Fruit fly (Drosophila melanogaster): ENCODE data around the gene shep.
A peak's percentile ranks its signal among the peaks of the same experiment; 100 is the strongest.

shep gene

dm6 chr3L:5247923-5248821 lies 29.6 kb downstream of the shep start (continued):
- peak; percentile 49 for TF ChIP-seq NK7.1 (GFP tag; optimal IDR thresholded peaks at IDR 0.05)
- no peak for TF ChIP-seq HLHmδ (GFP tag; optimal IDR thresholded peaks at IDR 0.05)
- TF ChIP-seq CG15479 (GFP tag; optimal IDR thresholded peaks at IDR 0.05), result no peak
- TF ChIP-seq wor (GFP tag; IDR thresholded peaks at IDR 0.05), result peak; percentile 63; the same call in 1 of the 2 replicates
- peak; percentile 46 for TF ChIP-seq jing (GFP tag; optimal IDR thresholded peaks at IDR 0.05)
- TF ChIP-seq amos (GFP tag; IDR thresholded peaks at IDR 0.05; ENCODE audit: partially characterized antibody), result no peak
- TF ChIP-seq Optix (GFP tag; IDR thresholded peaks at IDR 0.05), result peak; percentile 82
- TF ChIP-seq CG30431 (GFP tag; optimal IDR thresholded peaks at IDR 0.05), result peak; percentile 31
- TF ChIP-seq Ets97D (GFP tag; optimal IDR thresholded peaks at IDR 0.05), result no peak
- TF ChIP-seq CG18619 (GFP tag; optimal IDR thresholded peaks at IDR 0.05), result peak; percentile 26
- peak; percentile 42 for TF ChIP-seq odd (GFP tag; optimal IDR thresholded peaks at IDR 0.05)
- TF ChIP-seq gce (GFP tag; IDR thresholded peaks at IDR 0.05), result 0 out of 3 replicates have a peak, but pooled peaks have one; percentile 42
- TF ChIP-seq ewg (GFP tag; optimal IDR thresholded peaks at IDR 0.05), result peak; percentile 34
- peak; percentile 33 for TF ChIP-seq CG1603 (tag; optimal IDR thresholded peaks at IDR 0.05)
- no peak for TF ChIP-seq gcm (GFP tag; optimal IDR thresholded peaks at IDR 0.05)
- TF ChIP-seq CG8089 (GFP tag; optimal IDR thresholded peaks at IDR 0.05), result no peak
- peak; percentile 40; the same call in 1 of the 2 replicates for TF ChIP-seq sens-2 (GFP tag; IDR thresholded peaks at IDR 0.05)
- no peak for TF ChIP-seq emc (GFP tag; optimal IDR thresholded peaks at IDR 0.05)
- TF ChIP-seq CG8924 (tag; optimal IDR thresholded peaks at IDR 0.05), result peak; percentile 30
- peak; percentile 24 for TF ChIP-seq Dip3 (GFP tag; optimal IDR thresholded peaks at IDR 0.05)
- TF ChIP-seq prd (optimal IDR thresholded peaks at IDR 0.05), result no peak
- peak; percentile 68; the same call in 2 of the 3 replicates for TF ChIP-seq prd (GFP tag; IDR thresholded peaks at IDR 0.05)
- peak; percentile 61 for TF ChIP-seq ems (GFP tag; optimal IDR thresholded peaks at IDR 0.05)
- peak; percentile 68 for TF ChIP-seq CG9609 (GFP tag; optimal IDR thresholded peaks at IDR 0.05)
- TF ChIP-seq CG1529 (GFP tag; optimal IDR thresholded peaks at IDR 0.05), result peak; percentile 43
- peak; percentile 47 for TF ChIP-seq CG12942 (GFP tag; optimal IDR thresholded peaks at IDR 0.05)
- TF ChIP-seq ken (GFP tag; IDR thresholded peaks at IDR 0.05), result peak; percentile 75; the same call in 2 of the 3 replicates
- TF ChIP-seq CG10209 (GFP tag; optimal IDR thresholded peaks at IDR 0.05), result peak; percentile 51
- TF ChIP-seq Antp (GFP tag; optimal IDR thresholded peaks at IDR 0.05), result peak; percentile 58
- TF ChIP-seq CG6254 (GFP tag; optimal IDR thresholded peaks at IDR 0.05), result peak; percentile 15
- TF ChIP-seq psq (GFP tag; optimal IDR thresholded peaks at IDR 0.05), result no peak
- no peak for TF ChIP-seq tap (tag; optimal IDR thresholded peaks at IDR 0.05)
- TF ChIP-seq dati (GFP tag; IDR thresholded peaks at IDR 0.05), result peak; percentile 52; the same call in 1 of the 2 replicates
- TF ChIP-seq CG3163 (GFP tag; optimal IDR thresholded peaks at IDR 0.05), result peak; percentile 44
- peak; percentile 72 for TF ChIP-seq CG18262 (tag; optimal IDR thresholded peaks at IDR 0.05)
- peak; percentile 75 for TF ChIP-seq dmrt99B (tag; optimal IDR thresholded peaks at IDR 0.05)
- no peak for TF ChIP-seq D19A (tag; optimal IDR thresholded peaks at IDR 0.05)
- TF ChIP-seq Dek (tag; optimal IDR thresholded peaks at IDR 0.05), result peak; percentile 16
- TF ChIP-seq Hmx (GFP tag; optimal IDR thresholded peaks at IDR 0.05), result no peak
- no peak for TF ChIP-seq CrebB (tag; optimal IDR thresholded peaks at IDR 0.05)
- no peak for TF ChIP-seq CG13894 (tag; optimal IDR thresholded peaks at IDR 0.05)
- TF ChIP-seq CG7786 (GFP tag; optimal IDR thresholded peaks at IDR 0.05), result peak; percentile 62
- TF ChIP-seq CG3847 (GFP tag; IDR thresholded peaks at IDR 0.05), result peak; percentile 33; the same call in 1 of the 2 replicates
- TF ChIP-seq her (GFP tag; optimal IDR thresholded peaks at IDR 0.05), result peak; percentile 40
- 0 out of 3 replicates have a peak, but pooled peaks have one; percentile 32 for TF ChIP-seq CG11560 (tag; IDR thresholded peaks at IDR 0.05)
- peak; percentile 59 for TF ChIP-seq Atf6 (GFP tag; IDR thresholded peaks at IDR 0.05)
- TF ChIP-seq CG32772 (GFP tag; IDR thresholded peaks at IDR 0.05), result peak; percentile 80
- no peak for TF ChIP-seq crp (GFP tag; optimal IDR thresholded peaks at IDR 0.05)
- no peak for TF ChIP-seq CG42726 (GFP tag; IDR thresholded peaks at IDR 0.05; ENCODE audit: partially characterized antibody)

Data from whole organism, embryonic.